Worm (Caenorhabditis elegans): ENCODE results near the gene srlf-18.

Gene srlf-18

DNA sequence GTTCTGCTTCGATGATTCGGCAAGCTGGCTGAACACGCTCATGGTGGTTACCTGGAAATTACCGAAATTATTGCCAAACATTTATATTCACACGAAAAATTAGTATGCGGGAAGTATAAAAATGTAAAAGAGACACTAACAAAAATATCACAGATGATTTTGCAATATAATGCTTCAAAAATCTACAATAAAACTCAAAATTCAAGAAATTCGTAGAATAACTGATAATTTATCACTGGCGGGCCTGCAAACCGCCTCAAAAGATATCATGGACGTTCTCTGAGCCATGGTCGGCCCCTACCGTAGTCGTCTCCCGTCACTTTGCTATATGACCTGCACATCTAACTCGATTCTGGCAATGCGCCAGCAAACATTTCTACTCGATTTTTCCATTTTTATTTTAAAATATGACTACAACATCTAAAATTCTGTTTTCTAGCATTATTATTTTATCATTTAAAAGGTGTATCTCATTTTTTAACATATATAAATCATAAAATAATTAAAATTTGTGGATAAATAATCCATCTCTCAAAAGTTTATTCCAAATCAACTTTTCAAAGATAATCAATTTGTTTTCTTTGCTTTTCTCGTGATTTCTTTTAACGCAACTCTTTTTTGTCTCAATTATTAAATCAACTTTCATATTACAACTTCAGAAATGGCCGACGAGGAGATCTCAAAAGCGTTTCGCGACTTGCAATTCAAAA, 48.3 kb upstream of the srlf-18 start, which contains the start of the genes F01G4.6 and pfd-1 (continued):
- TF ChIP-seq nhr-11 (tag; optimal IDR thresholded peaks at IDR 0.05), result peak; percentile 90
- TF ChIP-seq rnt-1 (tag; optimal IDR thresholded peaks at IDR 0.05), result peak; percentile 93
- no peak for TF ChIP-seq pqm-1 (tag; optimal IDR thresholded peaks at IDR 0.05)
- peak; percentile 83 for TF ChIP-seq vab-15 (tag; optimal IDR thresholded peaks at IDR 0.05)
- no peak for TF ChIP-seq tlp-1 (tag; optimal IDR thresholded peaks at IDR 0.05)
- TF ChIP-seq nhr-77 (tag; optimal IDR thresholded peaks at IDR 0.05), result peak; percentile 92
- peak; percentile 99 for TF ChIP-seq unc-130 (tag; optimal IDR thresholded peaks at IDR 0.05)
- peak; percentile 93 for TF ChIP-seq lin-13 (GFP tag; optimal IDR thresholded peaks at IDR 0.05)
- peak; percentile 71 for TF ChIP-seq pag-3 (tag; optimal IDR thresholded peaks at IDR 0.05; ENCODE audit: borderline replicate concordance, insufficient read depth)
- TF ChIP-seq aly-2 (tag; optimal IDR thresholded peaks at IDR 0.05), result peak; percentile 86
- peak; percentile 97 for TF ChIP-seq snu-23 (GFP tag; optimal IDR thresholded peaks at IDR 0.05)
- TF ChIP-seq mab-9 (GFP tag; IDR thresholded peaks at IDR 0.05), result peak; percentile 82
- TF ChIP-seq dsc-1 (tag; optimal IDR thresholded peaks at IDR 0.05), result peak; percentile 98
- TF ChIP-seq fkh-8 (tag; optimal IDR thresholded peaks at IDR 0.05), result peak; percentile 95
- TF ChIP-seq ces-1 (GFP tag; optimal IDR thresholded peaks at IDR 0.05), result no peak
- no peak for TF ChIP-seq ceh-63 (GFP tag; optimal IDR thresholded peaks at IDR 0.05)
- TF ChIP-seq Y116A8C.19 (tag; optimal IDR thresholded peaks at IDR 0.05; ENCODE audit: borderline replicate concordance), result no peak
- peak; percentile 91 for TF ChIP-seq pax-3 (tag; optimal IDR thresholded peaks at IDR 0.05)
- TF ChIP-seq ceh-88 (GFP tag; IDR thresholded peaks at IDR 0.05), result peak; percentile 91
- peak; percentile 68 for TF ChIP-seq sox-4 (tag; optimal IDR thresholded peaks at IDR 0.05)
- peak in 1 of 2 experiments; percentile 82 for TF ChIP-seq mdl-1 (tag; optimal IDR thresholded peaks at IDR 0.05)
- peak; percentile 89 for TF ChIP-seq egl-13 (tag; optimal IDR thresholded peaks at IDR 0.05)
- TF ChIP-seq hlh-4 (tag; optimal IDR thresholded peaks at IDR 0.05), result no peak
- TF ChIP-seq F16B12.6 (tag; optimal IDR thresholded peaks at IDR 0.05), result peak; percentile 73
- TF ChIP-seq lsy-2 (tag; optimal IDR thresholded peaks at IDR 0.05), result peak; percentile 99
- peak; percentile 88 for TF ChIP-seq fos-1 (tag; optimal IDR thresholded peaks at IDR 0.05)
- peak; percentile 84 for TF ChIP-seq lir-3 (tag; optimal IDR thresholded peaks at IDR 0.05; ENCODE audit: poor library complexity)
- peak; percentile 92 for TF ChIP-seq mep-1 (tag; optimal IDR thresholded peaks at IDR 0.05)
- TF ChIP-seq sptf-1 (tag; optimal IDR thresholded peaks at IDR 0.05), result no peak
- peak; percentile 95 for TF ChIP-seq C16A3.4 (tag; optimal IDR thresholded peaks at IDR 0.05)
- peak; percentile 89 for TF ChIP-seq ztf-4 (tag; optimal IDR thresholded peaks at IDR 0.05)
- TF ChIP-seq unc-30 (tag; optimal IDR thresholded peaks at IDR 0.05), result no peak
- TF ChIP-seq nhr-76 (tag; optimal IDR thresholded peaks at IDR 0.05), result no peak
- peak; percentile 46 for TF ChIP-seq ama-1 (optimal IDR thresholded peaks at IDR 0.05)
- peak; percentile 96 for TF ChIP-seq nhr-85 (tag)
- TF ChIP-seq alr-1 (tag; optimal IDR thresholded peaks at IDR 0.05; ENCODE audit: borderline replicate concordance), result no peak
- TF ChIP-seq zag-1 (tag; optimal IDR thresholded peaks at IDR 0.05), result peak; percentile 97
- TF ChIP-seq nhr-237 (tag; optimal IDR thresholded peaks at IDR 0.05), result peak; percentile 85
- TF ChIP-seq egl-27 (tag; optimal IDR thresholded peaks at IDR 0.05), result no peak
- TF ChIP-seq nhr-47 (tag; optimal IDR thresholded peaks at IDR 0.05), result peak; percentile 96
- peak; percentile 64 for TF ChIP-seq fkh-4 (tag; optimal IDR thresholded peaks at IDR 0.05; ENCODE audit: borderline replicate concordance)
- TF ChIP-seq unc-98 (GFP tag; IDR thresholded peaks at IDR 0.05), result no peak; the same call in 1 of the 2 replicates
- peak; percentile 86 for TF ChIP-seq lin-15B (tag; optimal IDR thresholded peaks at IDR 0.05)
- TF ChIP-seq nhr-90 (tag; optimal IDR thresholded peaks at IDR 0.05; ENCODE audit: poor library complexity), result peak; percentile 92
- peak; percentile 100 for TF ChIP-seq nhr-19 (GFP tag; conservative IDR thresholded peaks at IDR 0.05)
- peak; percentile 93 for TF ChIP-seq tbx-2 (tag; optimal IDR thresholded peaks at IDR 0.05)
- TF ChIP-seq nhr-84 (tag; optimal IDR thresholded peaks at IDR 0.05), result no peak

All from whole organism, L1 larva.